Worm (Caenorhabditis elegans): Measurements from ENCODE around the gene bicd-1.
"Not testable (repeated sequence)": the region's sequence is repeated elsewhere in the genome, so short reads cannot be mapped to it uniquely, and the experiment has no call there.

The bicd-1 gene

ce11 chrIV:6595912-6596311 is 23.8 kb upstream of the bicd-1 start, which contains the start of gene F38A5.22:
TSS of gene F38A5.22 (minus strand) at chrIV:6595940.
- TF ChIP-seq fos-1 (tag; optimal IDR thresholded peaks at IDR 0.05) (no peak), alr-1 (tag; optimal IDR thresholded peaks at IDR 0.05) (no peak), R02D3.7 (tag; optimal IDR thresholded peaks at IDR 0.05) (no peak), sma-9 (GFP tag; optimal IDR thresholded peaks at IDR 0.05) (no peak), sma-9 (tag; optimal IDR thresholded peaks at IDR 0.05) (no peak), ztf-11 (tag; optimal IDR thresholded peaks at IDR 0.05) (no peak)

- TF ChIP-seq ztf-11 (tag; optimal IDR thresholded peaks at IDR 0.05); lin-13 (GFP tag; optimal IDR thresholded peaks at IDR 0.05); ztf-1 (GFP tag; conservative IDR thresholded peaks at IDR 0.05): not testable (repeated sequence)
Observed at ce11 chrIV:6594871-6595270, 22.7 kb upstream of the bicd-1 start, which contains the start of gene nspb-3. TSS of gene nspb-3 (minus strand) at chrIV:6594971.

- not testable (repeated sequence) for TF ChIP-seq unc-55 (GFP tag; optimal IDR thresholded peaks at IDR 0.05); F13H6.1 (tag; optimal IDR thresholded peaks at IDR 0.05); nhr-77 (tag; optimal IDR thresholded peaks at IDR 0.05)
Observed at ce11 chrIV:6591010-6591746, 19.0 kb upstream of the bicd-1 start, which contains the start of the genes nspb-1 and nspb-2. TSS of gene nspb-1 (minus strand) at chrIV:6591110. TSS of gene nspb-2 (plus strand) at chrIV:6591696.

- TF ChIP-seq sma-9 (GFP tag; optimal IDR thresholded peaks at IDR 0.05) (peak; percentile 25), sma-9 (tag; optimal IDR thresholded peaks at IDR 0.05) (no peak), fos-1 (tag; optimal IDR thresholded peaks at IDR 0.05) (peak; percentile 93), unc-55 (GFP tag; optimal IDR thresholded peaks at IDR 0.05) (no peak)
Observed at ce11 chrIV:6590029-6590428, 17.9 kb upstream of the bicd-1 start, which contains the start of the genes lec-11 and irld-7. TSS of gene lec-11 (minus strand) at chrIV:6590154. TSS of gene irld-7 (plus strand) at chrIV:6590360.

- TF ChIP-seq nhr-21 (tag; optimal IDR thresholded peaks at IDR 0.05): no peak
- TF ChIP-seq ZK546.5 (tag; optimal IDR thresholded peaks at IDR 0.05): no peak
- no peak for TF ChIP-seq blmp-1 (tag; optimal IDR thresholded peaks at IDR 0.05; ENCODE audit: insufficient read depth)
- no peak for TF ChIP-seq zag-1 (tag; optimal IDR thresholded peaks at IDR 0.05)
- no peak for TF ChIP-seq peb-1 (tag; optimal IDR thresholded peaks at IDR 0.05)
- TF ChIP-seq ceh-16 (tag; optimal IDR thresholded peaks at IDR 0.05): no peak
- TF ChIP-seq dmd-4 (tag; optimal IDR thresholded peaks at IDR 0.05): no peak
Observed at ce11 chrIV:6588080-6588613, 16.0 kb upstream of the bicd-1 start.

- TF ChIP-seq Y55F3AM.14 (GFP tag; optimal IDR thresholded peaks at IDR 0.05) (no peak), ceh-82 (tag; optimal IDR thresholded peaks at IDR 0.05) (no peak), nhr-25 (tag; optimal IDR thresholded peaks at IDR 0.05) (no peak), zag-1 (tag; optimal IDR thresholded peaks at IDR 0.05) (peak; percentile 37), sma-3 (GFP tag; optimal IDR thresholded peaks at IDR 0.05) (peak; percentile 81), blmp-1 (tag; optimal IDR thresholded peaks at IDR 0.05; ENCODE audit: insufficient read depth) (peak; percentile 16), ama-1 (optimal IDR thresholded peaks at IDR 0.05) (peak; percentile 42), mdl-1 (tag; optimal IDR thresholded peaks at IDR 0.05) (no peak), F13H6.1 (tag; optimal IDR thresholded peaks at IDR 0.05) (peak; percentile 74), gmeb-1 (tag; optimal IDR thresholded peaks at IDR 0.05) (peak; percentile 77), mab-5 (tag; optimal IDR thresholded peaks at IDR 0.05) (peak; percentile 38), lsy-2 (tag; optimal IDR thresholded peaks at IDR 0.05) (peak; percentile 64 to 90), ztf-1 (GFP tag; conservative IDR thresholded peaks at IDR 0.05) (no peak), nhr-129 (tag; optimal IDR thresholded peaks at IDR 0.05) (peak; percentile 87), sma-9 (GFP tag; optimal IDR thresholded peaks at IDR 0.05) (peak; percentile 88), sma-9 (tag; optimal IDR thresholded peaks at IDR 0.05) (no peak), lin-13 (GFP tag; optimal IDR thresholded peaks at IDR 0.05) (peak; percentile 83), unc-55 (GFP tag; optimal IDR thresholded peaks at IDR 0.05) (peak; percentile 97), aly-2 (tag; optimal IDR thresholded peaks at IDR 0.05) (no peak), ceh-16 (tag; optimal IDR thresholded peaks at IDR 0.05) (peak; percentile 66), elt-1 (tag; optimal IDR thresholded peaks at IDR 0.05) (no peak), ztf-4 (tag; optimal IDR thresholded peaks at IDR 0.05) (peak; percentile 47), nhr-21 (tag; optimal IDR thresholded peaks at IDR 0.05) (peak; percentile 76), alr-1 (tag; optimal IDR thresholded peaks at IDR 0.05) (no peak), crh-2 (tag; optimal IDR thresholded peaks at IDR 0.05) (peak; percentile 87), fos-1 (tag; optimal IDR thresholded peaks at IDR 0.05) (peak; percentile 72), C34F6.9 (tag; optimal IDR thresholded peaks at IDR 0.05) (peak; percentile 93), nhr-10 (tag; optimal IDR thresholded peaks at IDR 0.05) (no peak), sem-4 (tag; optimal IDR thresholded peaks at IDR 0.05) (peak; percentile 50), R02D3.7 (tag; optimal IDR thresholded peaks at IDR 0.05) (peak; percentile 7), dmd-4 (tag; optimal IDR thresholded peaks at IDR 0.05) (no peak), snpc-4 (tag; optimal IDR thresholded peaks at IDR 0.05) (peak; percentile 50), egl-27 (tag; optimal IDR thresholded peaks at IDR 0.05) (peak; percentile 69), mbf-1 (tag; optimal IDR thresholded peaks at IDR 0.05) (no peak)
Observed at ce11 chrIV:6585397-6585921, 13.3 kb upstream of the bicd-1 start, which contains the start of the genes F38A5.2 and dnj-11. TSS of gene F38A5.2 (minus strand) at chrIV:6585400. TSS of gene dnj-11 (plus strand) at chrIV:6585871.
